Fruit fly (Drosophila melanogaster): ENCODE results near the gene IntS11.

Gene IntS11

DNA sequence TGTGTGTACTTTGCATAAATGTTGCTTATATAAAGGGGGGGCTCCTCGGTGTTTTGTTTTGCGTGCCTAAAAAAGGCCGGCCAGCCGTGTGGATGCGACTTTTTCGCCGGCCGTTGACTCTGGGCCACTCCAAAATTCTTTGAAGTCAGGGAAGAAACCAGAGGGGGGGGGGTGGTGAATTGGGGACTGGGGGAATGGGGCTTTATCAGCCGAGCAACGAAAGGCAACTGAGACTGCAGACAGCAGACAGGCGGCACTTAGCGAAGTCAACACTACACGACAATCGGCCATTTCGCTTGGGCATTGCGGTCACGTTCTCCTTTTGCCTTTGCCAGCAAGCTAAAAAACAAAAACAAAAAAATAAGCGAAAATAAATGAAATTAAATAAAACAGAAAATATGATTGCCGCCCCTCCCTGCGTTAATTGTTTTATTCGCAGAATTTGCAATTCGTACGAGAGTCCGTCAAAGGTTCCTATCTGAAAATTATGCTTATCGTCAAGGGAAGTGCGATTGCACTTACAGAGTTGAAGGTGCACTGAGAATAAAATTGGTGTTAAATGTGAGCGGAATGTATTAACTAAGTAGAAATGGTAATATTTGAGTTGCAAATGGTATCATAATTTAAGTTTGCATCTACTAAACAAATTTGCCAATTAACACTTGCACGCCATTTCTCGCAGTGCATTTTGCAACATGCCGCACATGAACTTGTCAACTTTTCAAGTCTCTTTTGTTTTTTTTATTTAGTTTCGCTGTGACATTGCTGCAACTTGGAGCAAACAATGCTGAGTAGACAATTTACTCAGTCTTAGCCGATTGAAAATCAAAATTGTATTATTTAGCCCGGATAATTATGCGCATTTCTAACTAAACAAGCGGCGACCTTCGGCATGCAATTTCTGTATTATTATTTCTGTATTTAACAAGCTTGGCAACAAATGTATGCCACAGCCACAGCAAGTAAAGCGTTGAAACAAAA, 41.2 kb downstream of the IntS11 start:
- no peak for TF ChIP-seq ovo (GFP tag; optimal IDR thresholded peaks at IDR 0.05)
- peak; percentile 37 for TF ChIP-seq CG14711 (tag; optimal IDR thresholded peaks at IDR 0.05)
- TF ChIP-seq cnc (optimal IDR thresholded peaks at IDR 0.05), result no peak
- TF ChIP-seq kay (GFP tag; ENCODE audit: borderline replicate concordance), result peak; percentile 87
- TF ChIP-seq Mnt (GFP tag; optimal IDR thresholded peaks at IDR 0.05), result no peak
- no peak for TF ChIP-seq Clk (GFP tag; optimal IDR thresholded peaks at IDR 0.05)
- TF ChIP-seq CG33017 (tag; optimal IDR thresholded peaks at IDR 0.05), result no peak
- peak; percentile 84 for TF ChIP-seq tj (GFP tag; optimal IDR thresholded peaks at IDR 0.05)
- TF ChIP-seq Crg-1 (GFP tag; optimal IDR thresholded peaks at IDR 0.05), result no peak
- no peak for TF ChIP-seq CG7045 (GFP tag; optimal IDR thresholded peaks at IDR 0.05)
- no peak for TF ChIP-seq cic (GFP tag; optimal IDR thresholded peaks at IDR 0.05)
- TF ChIP-seq CG7101 (tag; optimal IDR thresholded peaks at IDR 0.05), result no peak
- no peak for TF ChIP-seq CG5204 (GFP tag; optimal IDR thresholded peaks at IDR 0.05)
- no peak for TF ChIP-seq CG1620 (GFP tag; optimal IDR thresholded peaks at IDR 0.05)
- TF ChIP-seq pad (GFP tag; optimal IDR thresholded peaks at IDR 0.05), result no peak
- no peak for TF ChIP-seq bab1 (GFP tag; optimal IDR thresholded peaks at IDR 0.05)
- no peak for TF ChIP-seq toe (GFP tag; optimal IDR thresholded peaks at IDR 0.05)

DNA sequence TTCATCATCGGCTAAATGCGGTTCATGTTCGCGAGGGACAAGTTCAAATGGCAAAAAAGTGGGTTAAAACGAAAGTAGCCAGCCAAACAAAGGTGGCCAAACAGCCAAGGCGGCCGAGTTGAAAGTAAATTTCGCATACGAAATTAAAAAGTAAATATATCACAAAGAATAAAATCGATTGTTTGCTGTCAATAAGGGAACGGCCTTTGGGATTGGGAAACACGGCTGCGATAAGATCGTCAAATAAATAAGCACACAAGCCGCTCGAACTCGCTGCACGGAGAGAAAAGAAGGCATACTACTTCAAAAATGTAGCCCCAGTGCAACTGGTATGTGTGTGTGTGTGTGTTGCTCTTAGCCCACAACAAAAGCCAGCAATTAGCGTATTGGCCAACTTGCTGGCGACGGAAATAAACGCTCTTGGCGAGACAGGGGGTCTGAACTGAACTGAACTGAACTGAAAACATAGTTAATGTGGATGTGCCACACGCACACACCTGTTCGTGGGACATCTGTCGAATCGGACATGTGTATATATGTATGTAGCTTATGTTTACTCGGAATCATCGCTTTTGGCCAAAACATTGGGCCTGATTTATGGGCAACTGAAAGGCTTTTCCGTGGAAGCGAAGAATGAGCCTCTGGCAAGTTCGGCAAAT, 42.9 kb downstream of the IntS11 start:
- TF ChIP-seq CG14711 (tag; optimal IDR thresholded peaks at IDR 0.05) (no peak), cnc (optimal IDR thresholded peaks at IDR 0.05) (no peak), pad (GFP tag; optimal IDR thresholded peaks at IDR 0.05) (no peak), tj (GFP tag; optimal IDR thresholded peaks at IDR 0.05) (no peak), kay (GFP tag; ENCODE audit: borderline replicate concordance) (no peak), Hr96 (GFP tag; optimal IDR thresholded peaks at IDR 0.05) (no peak), ovo (GFP tag; optimal IDR thresholded peaks at IDR 0.05) (no peak), toe (GFP tag; optimal IDR thresholded peaks at IDR 0.05) (no peak)

- no peak for TF ChIP-seq Clk (GFP tag; optimal IDR thresholded peaks at IDR 0.05)
- TF ChIP-seq CG1620 (GFP tag; optimal IDR thresholded peaks at IDR 0.05), result no peak
- TF ChIP-seq Hr96 (GFP tag; optimal IDR thresholded peaks at IDR 0.05), result no peak
- TF ChIP-seq CG5204 (GFP tag; optimal IDR thresholded peaks at IDR 0.05), result no peak
- no peak for TF ChIP-seq kay (GFP tag; ENCODE audit: borderline replicate concordance)
- TF ChIP-seq CG12768 (GFP tag; optimal IDR thresholded peaks at IDR 0.05), result no peak
- no peak for TF ChIP-seq CG33017 (tag; optimal IDR thresholded peaks at IDR 0.05)
- TF ChIP-seq cnc (optimal IDR thresholded peaks at IDR 0.05), result no peak
- TF ChIP-seq toe (GFP tag; optimal IDR thresholded peaks at IDR 0.05), result no peak
- TF ChIP-seq CG14711 (tag; optimal IDR thresholded peaks at IDR 0.05), result no peak
- TF ChIP-seq CG7101 (tag; optimal IDR thresholded peaks at IDR 0.05), result no peak
- TF ChIP-seq pad (GFP tag; optimal IDR thresholded peaks at IDR 0.05), result no peak
- no peak for TF ChIP-seq Mnt (GFP tag; optimal IDR thresholded peaks at IDR 0.05)
Observed at dm6 chr3R:29790183-29790582, 45.0 kb downstream of the IntS11 start.

DNA sequence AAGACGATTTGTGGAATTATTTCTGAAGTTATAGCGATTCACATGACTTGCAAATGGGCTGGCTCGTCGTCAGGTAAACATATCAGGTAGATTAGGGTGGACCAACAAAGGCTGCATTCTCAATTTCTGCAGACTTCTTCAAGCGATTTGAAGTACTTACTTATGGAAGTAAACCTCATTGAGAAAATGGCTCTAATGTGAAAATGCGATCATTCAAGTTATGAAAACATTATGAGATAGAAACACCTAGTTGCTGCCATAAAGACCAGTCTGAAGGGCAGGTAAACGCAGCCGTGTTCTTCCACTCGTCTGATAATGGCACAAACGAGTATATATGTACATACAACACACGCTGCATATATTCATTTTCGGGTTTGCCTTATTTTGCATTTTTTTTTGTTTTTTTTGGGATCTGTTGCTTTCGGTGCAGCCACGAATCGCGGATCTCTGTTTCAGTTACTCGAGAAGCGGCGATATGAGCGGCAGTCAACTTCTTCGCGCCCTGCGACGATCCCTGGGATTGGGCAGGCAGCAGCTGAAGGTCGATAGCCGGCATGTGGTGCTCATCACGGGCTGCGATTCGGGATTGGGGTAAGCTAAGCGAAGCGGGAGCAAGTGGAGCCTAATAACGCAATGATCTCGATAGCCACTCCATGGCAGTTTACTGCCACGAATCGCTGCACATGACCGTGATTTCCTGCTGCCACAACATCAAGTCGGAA, 49.2 kb downstream of the IntS11 start, which contains the start of gene sro:
Gene sro (plus strand): TSS at position 437 of the 722 bp plus-strand sequence.
- TF ChIP-seq CG7045 (GFP tag; optimal IDR thresholded peaks at IDR 0.05), result no peak
- peak; percentile 3 for TF ChIP-seq Crg-1 (GFP tag; optimal IDR thresholded peaks at IDR 0.05)
- TF ChIP-seq cnc (optimal IDR thresholded peaks at IDR 0.05), result no peak
- no peak for TF ChIP-seq CG33017 (tag; optimal IDR thresholded peaks at IDR 0.05)
- peak; percentile 83 for TF ChIP-seq tj (GFP tag; optimal IDR thresholded peaks at IDR 0.05)
- no peak for TF ChIP-seq pad (GFP tag; optimal IDR thresholded peaks at IDR 0.05)
- TF ChIP-seq cic (GFP tag; optimal IDR thresholded peaks at IDR 0.05), result no peak
- TF ChIP-seq bab1 (GFP tag; optimal IDR thresholded peaks at IDR 0.05), result peak; percentile 46
- TF ChIP-seq Mnt (GFP tag; optimal IDR thresholded peaks at IDR 0.05), result no peak
- TF ChIP-seq CG11617 (GFP tag; optimal IDR thresholded peaks at IDR 0.05), result no peak
- peak; percentile 53 for TF ChIP-seq CG7101 (tag; optimal IDR thresholded peaks at IDR 0.05)
- TF ChIP-seq Clk (GFP tag; optimal IDR thresholded peaks at IDR 0.05), result no peak
